Fruit fly (Drosophila melanogaster) whole organism, prepupa: ENCODE measurements around the gene CG42266.

Experiments
- CG10631 ChIP-seq: fragments of 200-800 bp; sonication (Bioruptor generic); optimal IDR thresholded peaks from 2 replicates; lab custom pipeline; 2016; ENCODE audit warnings: missing biosample characterization, missing genetic modification characterization
- CG10669 ChIP-seq: fragments of 200-800 bp; sonication (Bioruptor generic); optimal IDR thresholded peaks from 3 replicates; lab custom pipeline; 2018; ENCODE audit warnings: missing biosample characterization, mild to moderate bottlenecking, missing genetic modification characterization, moderate library complexity
- CG11762 ChIP-seq: fragments of 200-800 bp; sonication (Bioruptor generic); optimal IDR thresholded peaks from 3 replicates; lab custom pipeline; 2016; ENCODE audit warnings: missing biosample characterization, missing genetic modification characterization; ENCODE audit not compliant: insufficient read depth
- CG11902 ChIP-seq: fragments of 200-800 bp; sonication (Bioruptor generic); optimal IDR thresholded peaks from 3 replicates; lab custom pipeline; 2016; ENCODE audit warnings: missing biosample characterization, missing genetic modification characterization
- CG15336 ChIP-seq: fragments of 200-800 bp; sonication (Bioruptor generic); IDR thresholded peaks from 2 replicates; pipeline ENCODE4 v1.3.6; 2022; ENCODE audit warnings: missing biosample characterization, missing genetic modification characterization
- CG3032 ChIP-seq: fragments of 200-800 bp; optimal IDR thresholded peaks from 2 replicates; lab custom pipeline; 2019; ENCODE audit warnings: missing biosample characterization, mild to moderate bottlenecking, missing genetic modification characterization, moderate library complexity
- CG31627 ChIP-seq: fragments of 200-800 bp; sonication (Bioruptor generic); optimal IDR thresholded peaks from 3 replicates; lab custom pipeline; 2016; ENCODE audit warnings: missing biosample characterization, missing genetic modification characterization
- CG32006 ChIP-seq: fragments of 200-800 bp; sonication (Bioruptor generic); optimal IDR thresholded peaks from 3 replicates; lab custom pipeline; 2017; ENCODE audit warnings: missing biosample characterization, mild to moderate bottlenecking, missing genetic modification characterization
- CG34406 ChIP-seq: fragments of 200-800 bp; sonication (Bioruptor generic); optimal IDR thresholded peaks from 3 replicates; lab custom pipeline; 2016; ENCODE audit warnings: missing biosample characterization, missing genetic modification characterization
- CG4318 ChIP-seq: fragments of 200-800 bp; sonication (Bioruptor generic); optimal IDR thresholded peaks from 3 replicates; lab custom pipeline; 2017; ENCODE audit warnings: missing biosample characterization, mild to moderate bottlenecking, missing genetic modification characterization
- CG6276 ChIP-seq: fragments of 200-800 bp; sonication (Bioruptor generic); optimal IDR thresholded peaks from 2 replicates; lab custom pipeline; 2017; ENCODE audit warnings: missing biosample characterization, mild to moderate bottlenecking, missing genetic modification characterization
- CG6792 ChIP-seq: fragments of 200-800 bp; sonication (Bioruptor generic); optimal IDR thresholded peaks from 3 replicates; lab custom pipeline; 2016; ENCODE audit warnings: missing biosample characterization, missing genetic modification characterization
- CG6808 ChIP-seq: fragments of 200-800 bp; sonication (Bioruptor generic); optimal IDR thresholded peaks from 3 replicates; lab custom pipeline; 2017; ENCODE audit warnings: missing biosample characterization, missing genetic modification characterization, mild to moderate bottlenecking, moderate library complexity, missing genetic modification reagents
- CG6854 ChIP-seq: fragments of 200-800 bp; sonication (Bioruptor generic); optimal IDR thresholded peaks from 2 replicates; lab custom pipeline; 2017; ENCODE audit warnings: missing biosample characterization, mild to moderate bottlenecking, missing genetic modification characterization
- CG7368 ChIP-seq: fragments of 200-800 bp; sonication (Bioruptor generic); optimal IDR thresholded peaks from 3 replicates; lab custom pipeline; 2016; ENCODE audit warnings: missing biosample characterization, missing genetic modification characterization
- CG8119 ChIP-seq: fragments of 200-800 bp; sonication (Bioruptor generic); IDR thresholded peaks from 3 replicates; pipeline ENCODE4 v1.3.6; 2022; ENCODE audit warnings: missing biosample characterization, missing genetic modification characterization
- CG8319 ChIP-seq: fragments of 200-800 bp; sonication (Bioruptor generic); optimal IDR thresholded peaks from 3 replicates; lab custom pipeline; 2016; ENCODE audit warnings: missing biosample characterization, missing genetic modification characterization
- CG9139 ChIP-seq: fragments of 200-800 bp; sonication (Bioruptor generic); optimal IDR thresholded peaks from 3 replicates; lab custom pipeline; 2017; ENCODE audit warnings: missing biosample characterization, mild to moderate bottlenecking, missing genetic modification characterization
- Eip75B ChIP-seq: fragments of 200-800 bp; sonication (Bioruptor generic); optimal IDR thresholded peaks from 3 replicates; lab custom pipeline; 2016; ENCODE audit warnings: missing biosample characterization, missing genetic modification characterization
- Ets21C ChIP-seq: fragments of 200-800 bp; sonication (Bioruptor generic); optimal IDR thresholded peaks from 3 replicates; lab custom pipeline; 2016; ENCODE audit warnings: missing biosample characterization, missing genetic modification characterization
- Ets96B ChIP-seq: fragments of 200-800 bp; optimal IDR thresholded peaks from 2 replicates; lab custom pipeline; 2019; ENCODE audit warnings: missing biosample characterization, mild to moderate bottlenecking, missing genetic modification characterization, moderate library complexity
- Hr39 ChIP-seq: fragments of 200-800 bp; sonication (Bioruptor generic); optimal IDR thresholded peaks from 2 replicates; lab custom pipeline; 2016; ENCODE audit warnings: missing biosample characterization, missing genetic modification characterization
- Hr4 ChIP-seq: fragments of 200-800 bp; sonication (Bioruptor generic); optimal IDR thresholded peaks from 3 replicates; lab custom pipeline; 2016; ENCODE audit warnings: missing biosample characterization, missing genetic modification characterization
- Lpt ChIP-seq: fragments of 200-800 bp; sonication (Bioruptor generic); optimal IDR thresholded peaks from 3 replicates; lab custom pipeline; 2016; ENCODE audit warnings: missing biosample characterization, missing genetic modification characterization
- Smox ChIP-seq: fragments of 200-800 bp; sonication (Bioruptor generic); optimal IDR thresholded peaks from 3 replicates; lab custom pipeline; 2016; ENCODE audit warnings: missing biosample characterization, missing genetic modification characterization
- Sox102F ChIP-seq: fragments of 200-800 bp; sonication (Bioruptor generic); optimal IDR thresholded peaks from 2 replicates; lab custom pipeline; 2016; ENCODE audit warnings: missing biosample characterization, mild to moderate bottlenecking, missing genetic modification characterization
- Sox14 ChIP-seq: fragments of 200-800 bp; sonication (Bioruptor generic); optimal IDR thresholded peaks from 3 replicates; lab custom pipeline; 2016; ENCODE audit warnings: missing biosample characterization, missing genetic modification characterization
- acj6 ChIP-seq: fragments of 200-800 bp; sonication (Bioruptor generic); optimal IDR thresholded peaks from 3 replicates; lab custom pipeline; 2016; ENCODE audit warnings: missing biosample characterization, missing genetic modification characterization
- dac ChIP-seq: fragments of 200-800 bp; sonication (Bioruptor generic); optimal IDR thresholded peaks from 2 replicates; lab custom pipeline; 2017; ENCODE audit warnings: missing biosample characterization, mild to moderate bottlenecking, missing genetic modification characterization
- dsx ChIP-seq: fragments of 200-800 bp; optimal IDR thresholded peaks from 3 replicates; lab custom pipeline; 2019; ENCODE audit warnings: missing biosample characterization, mild to moderate bottlenecking, missing genetic modification characterization, moderate library complexity; ENCODE audit not compliant: poor library complexity, severe bottlenecking
- esn ChIP-seq: fragments of 200-800 bp; sonication (Bioruptor generic); optimal IDR thresholded peaks from 2 replicates; lab custom pipeline; 2016; ENCODE audit warnings: missing biosample characterization, mild to moderate bottlenecking, missing genetic modification characterization, moderate library complexity
- fd59A ChIP-seq: fragments of 200-800 bp; sonication (Bioruptor generic); optimal IDR thresholded peaks from 2 replicates; lab custom pipeline; 2017; ENCODE audit warnings: missing biosample characterization, mild to moderate bottlenecking, missing genetic modification characterization, missing genetic modification reagents
- fkh ChIP-seq: fragments of 200-800 bp; sonication (Bioruptor generic); optimal IDR thresholded peaks from 3 replicates; lab custom pipeline; 2017; ENCODE audit warnings: missing biosample characterization, mild to moderate bottlenecking, missing genetic modification characterization, moderate library complexity
- lz ChIP-seq: fragments of 200-800 bp; sonication (Bioruptor generic); optimal IDR thresholded peaks from 3 replicates; lab custom pipeline; 2016; ENCODE audit warnings: missing biosample characterization, missing genetic modification characterization
- salr ChIP-seq, 2 experiments: fragments of 200-800 bp; sonication (Bioruptor generic); optimal IDR thresholded peaks; 3 replicates each; lab custom pipeline; 2016 to 2018; ENCODE audit warnings: missing biosample characterization in 2 of 2, missing genetic modification characterization in 2 of 2, mild to moderate bottlenecking in 1 of 2
- svp ChIP-seq: fragments of 200-800 bp; sonication (Bioruptor generic); peaks from one replicate; lab custom pipeline; 2016; ENCODE audit warnings: missing biosample characterization, missing genetic modification characterization

CG42266 gene

DNA sequence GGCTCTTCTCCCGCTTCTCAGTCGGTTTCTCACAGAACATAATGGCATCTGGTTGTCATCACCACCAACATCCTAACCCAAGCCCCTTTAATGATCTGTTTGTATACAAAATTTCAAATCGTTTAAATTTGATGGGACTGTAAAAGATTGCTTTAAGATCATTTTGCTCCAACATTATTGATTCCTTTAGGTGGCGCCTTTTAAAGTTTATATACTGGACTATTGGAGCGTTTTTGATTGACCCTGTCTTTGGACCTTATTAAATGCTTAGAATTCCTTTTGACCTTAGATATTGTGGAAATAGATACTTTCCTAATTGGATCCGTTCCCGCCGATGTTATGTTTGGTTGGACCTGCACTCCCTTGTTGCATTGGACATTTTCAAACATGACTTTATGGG, at the start of gene CG42266:
CG42266 (minus strand) TSS at position 101 of the 400 bp plus-strand sequence.
- TF ChIP-seq CG32006 (GFP tag; lab: Kevin White, UChicago), result no peak
- TF ChIP-seq Sox14 (GFP tag; lab: Kevin White, UChicago), result no peak
- TF ChIP-seq Ets21C (GFP tag; lab: Kevin White, UChicago), result no peak
- no peak for TF ChIP-seq fkh (GFP tag; lab: Kevin White, UChicago)
- TF ChIP-seq CG7368, result no peak

DNA sequence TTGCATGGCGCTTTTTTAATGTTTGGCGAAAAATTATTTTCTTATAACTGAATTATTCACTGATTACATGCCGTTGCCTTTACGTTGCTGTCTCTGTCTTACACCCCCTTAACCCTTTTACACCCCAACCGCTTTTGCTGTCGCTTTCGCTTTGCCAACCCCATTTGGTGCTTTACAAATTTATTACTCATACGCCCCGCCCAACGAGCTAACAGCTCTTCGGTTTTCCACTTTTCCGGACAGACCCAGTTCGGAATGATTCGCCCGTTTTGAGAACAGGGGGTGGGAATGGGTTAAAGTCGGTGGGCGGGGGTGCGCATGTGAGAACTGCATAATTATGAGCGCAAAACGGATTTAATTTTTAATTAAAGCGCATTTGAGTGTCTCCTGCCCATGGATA, 40.8 kb upstream of the CG42266 start:
- TF ChIP-seq Lpt (GFP tag; lab: Kevin White, UChicago) (no peak), acj6 (GFP tag; lab: Kevin White, UChicago) (no peak), CG6808 (no peak), CG10631 (GFP tag; lab: Kevin White, UChicago) (no peak), salr (GFP tag; optimal IDR thresholded peaks at IDR 0.05; lab: Kevin White, UChicago) (no peak), fd59A (no peak), CG6854 (GFP tag; lab: Kevin White, UChicago) (no peak), dsx (no peak), CG11902 (no peak), CG10669 (GFP tag; lab: Kevin White, UChicago) (no peak), Hr4 (GFP tag; lab: Kevin White, UChicago) (no peak), CG4318 (GFP tag; lab: Kevin White, UChicago) (no peak), CG31627 (no peak), CG11762 (GFP tag; lab: Kevin White, UChicago) (no peak), CG3032 (no peak), dac (no peak), fkh (GFP tag; lab: Kevin White, UChicago) (no peak), CG6276 (GFP tag; lab: Kevin White, UChicago) (no peak), Smox (GFP tag; lab: Kevin White, UChicago) (no peak)

DNA sequence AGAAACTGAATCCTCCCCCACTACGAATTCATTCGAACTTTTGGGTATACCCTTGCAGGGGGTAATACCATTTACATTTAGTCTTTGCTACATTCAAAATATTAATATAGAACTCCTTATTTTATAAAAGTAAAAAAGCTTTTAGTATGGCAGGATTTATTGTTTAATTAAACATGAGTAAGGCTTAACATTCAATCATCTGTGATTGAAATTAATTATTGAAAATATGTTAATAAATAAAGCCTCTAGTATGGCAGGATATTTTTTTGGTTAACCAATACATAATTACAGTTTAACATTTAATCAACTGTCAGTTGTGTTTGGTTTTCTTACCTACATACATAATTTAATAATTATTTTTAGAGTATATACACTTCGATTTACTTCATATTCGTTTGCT, 34.5 kb upstream of the CG42266 start:
- no peak for TF ChIP-seq dsx

DNA sequence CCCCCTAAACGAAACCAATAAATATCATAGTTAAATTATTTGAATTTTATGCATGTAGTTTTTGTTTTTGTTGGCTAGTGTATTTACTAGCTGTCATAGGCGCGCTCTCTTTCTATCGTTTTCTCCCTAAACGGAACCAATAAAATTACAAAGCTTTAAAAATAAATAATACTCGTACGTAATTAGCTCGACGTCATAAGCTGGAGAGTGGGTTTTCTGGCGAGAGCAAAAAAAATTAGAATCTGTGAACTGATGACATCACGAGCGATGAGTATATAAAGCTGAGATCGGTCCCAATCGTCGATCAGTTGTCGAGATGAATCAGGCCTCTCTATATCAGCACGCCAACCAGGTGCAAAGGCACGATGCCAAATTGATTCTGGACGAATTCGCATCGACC, 25.4 kb upstream of the CG42266 start, which contains the start of gene jhamt:
jhamt (plus strand) TSS at position 301 of the 400 bp plus-strand sequence.
- TF ChIP-seq CG6792 (GFP tag; lab: Kevin White, UChicago) (no peak), esn (GFP tag; lab: Kevin White, UChicago) (no peak), fd59A (no peak), Sox102F (GFP tag; lab: Kevin White, UChicago) (no peak), CG8319 (GFP tag; lab: Kevin White, UChicago) (no peak), svp (GFP tag; lab: Kevin White, UChicago) (no peak), Ets21C (GFP tag; lab: Kevin White, UChicago) (no peak), CG10669 (GFP tag; lab: Kevin White, UChicago) (no peak), Ets96B (tag; lab: Kevin White, UChicago) (no peak), Eip75B (no peak), Sox14 (GFP tag; lab: Kevin White, UChicago) (no peak), CG9139 (GFP tag; lab: Kevin White, UChicago) (no peak), CG34406 (GFP tag; lab: Kevin White, UChicago) (no peak), lz (GFP tag; lab: Kevin White, UChicago) (no peak), Hr39 (GFP tag; lab: Kevin White, UChicago) (no peak), dac (no peak), CG15336 (GFP tag; lab: Robert Waterston, UW) (no peak), CG6854 (GFP tag; lab: Kevin White, UChicago) (no peak), CG8119 (GFP tag; lab: Robert Waterston, UW) (no peak)
